Worm (Caenorhabditis elegans) whole organism, young adult: ENCODE measurements around the gene T19C4.24.

Experiments used
- C17E4.6 ChIP-seq: fragments of 200-800 bp; sonication (Bioruptor generic); IDR thresholded peaks from 2 replicates; pipeline ENCODE4 v1.3.6; 2022; ENCODE audit warnings: missing genetic modification reagents, missing genetic modification characterization, missing compliant biosample characterization
- F22D6.2 ChIP-seq: sonication (generic microtip); optimal IDR thresholded peaks from 2 replicates; lab custom pipeline; 2016; ENCODE audit warnings: mild to moderate bottlenecking, missing genetic modification characterization, missing compliant biosample characterization
- ceh-58 ChIP-seq: fragments of 200-800 bp; sonication (Bioruptor generic); IDR thresholded peaks from 2 replicates; pipeline ENCODE4 v1.3.6; 2022; ENCODE audit warnings: missing genetic modification characterization, missing compliant biosample characterization
- unc-62 ChIP-seq: fragments of 150-350 bp; optimal IDR thresholded peaks from 2 replicates; lab custom pipeline; 2014; ENCODE audit warnings: missing biosample characterization, missing genetic modification reagents, missing genetic modification characterization
- ztf-3 ChIP-seq: fragments of 200-800 bp; sonication (Bioruptor generic); optimal IDR thresholded peaks from 2 replicates; lab custom pipeline; 2018; ENCODE audit warnings: mild to moderate bottlenecking, missing genetic modification characterization, missing compliant biosample characterization

ce11 chrV:11147780-11148144, 954 bp upstream of the T19C4.24 start:
- TF ChIP-seq ztf-3 (GFP tag; lab: Kevin White, UChicago) (no peak), C17E4.6 (GFP tag; lab: Robert Waterston, UW) (no peak), unc-62 (GFP tag; lab: Kevin White, UChicago) (no peak), ceh-58 (GFP tag; lab: Robert Waterston, UW) (no peak), F22D6.2 (tag; lab: Kevin White, UChicago) (no peak)
